Fruit fly (Drosophila melanogaster): ENCODE data around the gene CG34299.

CG34299 gene

DNA sequence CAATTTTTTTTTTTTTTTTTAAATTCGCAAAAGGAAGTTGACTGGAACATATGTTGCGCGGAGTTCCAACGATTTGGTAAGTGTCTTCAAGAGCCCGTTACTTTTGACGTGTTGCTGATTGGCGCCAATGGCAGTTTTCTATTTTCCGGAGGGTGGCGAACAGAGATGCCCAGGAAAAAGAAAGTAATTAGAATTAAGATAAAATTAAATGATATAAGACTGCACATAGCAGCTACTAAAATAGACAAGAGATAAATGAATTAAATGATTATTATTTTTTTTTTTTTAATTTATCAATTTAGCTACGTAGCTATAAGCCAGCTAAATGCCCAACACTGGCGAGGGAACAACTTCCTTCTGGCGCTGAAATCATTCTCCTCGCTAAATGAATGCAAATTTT, 27.1 kb upstream of the CG34299 start (continued):
- TF ChIP-seq jing (GFP tag; optimal IDR thresholded peaks at IDR 0.05) (no peak), HLH3B (GFP tag; IDR thresholded peaks at IDR 0.05) (0 out of 2 replicates have a peak, but pooled peaks have one; percentile 13), tup (GFP tag; optimal IDR thresholded peaks at IDR 0.05) (no peak), CG9727 (GFP tag; optimal IDR thresholded peaks at IDR 0.05) (peak; percentile 20), CG2120 (GFP tag; optimal IDR thresholded peaks at IDR 0.05) (peak; percentile 1), CG42726 (GFP tag; IDR thresholded peaks at IDR 0.05; ENCODE audit: partially characterized antibody) (no peak), seq (GFP tag; IDR thresholded peaks at IDR 0.05) (no peak), CG3163 (GFP tag; optimal IDR thresholded peaks at IDR 0.05) (no peak), Pdp1 (GFP tag; optimal IDR thresholded peaks at IDR 0.05) (no peak), Camta (GFP tag; optimal IDR thresholded peaks at IDR 0.05) (no peak), sug (tag; optimal IDR thresholded peaks at IDR 0.05) (no peak), CG10267 (tag; optimal IDR thresholded peaks at IDR 0.05) (peak; percentile 9), CG7271 (tag; optimal IDR thresholded peaks at IDR 0.05) (no peak), odd (GFP tag; optimal IDR thresholded peaks at IDR 0.05) (no peak), z (GFP tag; IDR thresholded peaks at IDR 0.05) (no peak), PHDP (tag; optimal IDR thresholded peaks at IDR 0.05) (peak; percentile 26), Dfd (GFP tag; optimal IDR thresholded peaks at IDR 0.05) (no peak), nerfin-1 (tag; optimal IDR thresholded peaks at IDR 0.05) (no peak), Med (GFP tag) (no peak), Sox100B (GFP tag; optimal IDR thresholded peaks at IDR 0.05) (peak; percentile 8), CG13424 (tag; optimal IDR thresholded peaks at IDR 0.05) (peak; percentile 6), Dad (GFP tag; optimal IDR thresholded peaks at IDR 0.05) (no peak), bab2 (GFP tag; optimal IDR thresholded peaks at IDR 0.05) (no peak), Myb (GFP tag; optimal IDR thresholded peaks at IDR 0.05) (no peak), Ssrp (tag; optimal IDR thresholded peaks at IDR 0.05) (peak; percentile 18), CG33557 (GFP tag; optimal IDR thresholded peaks at IDR 0.05) (no peak), CG6854 (GFP tag; optimal IDR thresholded peaks at IDR 0.05) (no peak), vnd (GFP tag; IDR thresholded peaks at IDR 0.05; ENCODE audit: partially characterized antibody) (no peak), maf-S (GFP tag; optimal IDR thresholded peaks at IDR 0.05) (no peak), B-H1 (GFP tag; IDR thresholded peaks at IDR 0.05) (no peak), CG17912 (GFP tag; optimal IDR thresholded peaks at IDR 0.05) (no peak), D19A (tag; optimal IDR thresholded peaks at IDR 0.05) (no peak), CG5245 (GFP tag; optimal IDR thresholded peaks at IDR 0.05) (no peak), HLH54F (GFP tag; optimal IDR thresholded peaks at IDR 0.05) (no peak), amos (GFP tag; IDR thresholded peaks at IDR 0.05; ENCODE audit: partially characterized antibody) (no peak), phol (tag; optimal IDR thresholded peaks at IDR 0.05) (no peak), CG1792 (GFP tag; optimal IDR thresholded peaks at IDR 0.05) (no peak), CG1602 (GFP tag; optimal IDR thresholded peaks at IDR 0.05) (no peak), lbe (GFP tag; optimal IDR thresholded peaks at IDR 0.05) (no peak), bcd (GFP tag; optimal IDR thresholded peaks at IDR 0.05) (no peak), sqz (GFP tag; optimal IDR thresholded peaks at IDR 0.05) (no peak), h (optimal IDR thresholded peaks at IDR 0.05) (no peak), CG9817 (tag; optimal IDR thresholded peaks at IDR 0.05) (no peak), CG32767 (GFP tag; IDR thresholded peaks at IDR 0.05) (no peak), dm (GFP tag; optimal IDR thresholded peaks at IDR 0.05) (no peak), unc-4 (GFP tag; IDR thresholded peaks at IDR 0.05; ENCODE audit: partially characterized antibody) (no peak), CG6813 (GFP tag; optimal IDR thresholded peaks at IDR 0.05) (no peak), toy (GFP tag; IDR thresholded peaks at IDR 0.05) (no peak), CG9932 (GFP tag; IDR thresholded peaks at IDR 0.05) (no peak), Antp (GFP tag; optimal IDR thresholded peaks at IDR 0.05) (no peak), CG4730 (GFP tag; IDR thresholded peaks at IDR 0.05) (no peak), CG18262 (tag; optimal IDR thresholded peaks at IDR 0.05) (peak; percentile 33)

Measured in whole organism, embryonic.